Worm (Caenorhabditis elegans) whole organism, late embryonic: ENCODE measurements around the gene ZK632.10.
A peak's percentile ranks its signal among the peaks of the same experiment; 100 is the strongest.

Experiments
- C08G9.2 ChIP-seq: sonication (generic microtip); optimal IDR thresholded peaks from 2 replicates; lab custom pipeline; 2016; ENCODE audit warnings: mild to moderate bottlenecking, missing genetic modification characterization, moderate library complexity, missing compliant biosample characterization
- F13H6.1 ChIP-seq: sonication (generic microtip); optimal IDR thresholded peaks from 2 replicates; lab custom pipeline; 2016; ENCODE audit warnings: missing genetic modification characterization, missing compliant biosample characterization
- K02D7.2 ChIP-seq: sonication (generic microtip); optimal IDR thresholded peaks from 2 replicates; lab custom pipeline; 2017; ENCODE audit warnings: mild to moderate bottlenecking, missing genetic modification characterization, missing compliant biosample characterization
- K09A11.1 ChIP-seq: sonication (generic microtip); optimal IDR thresholded peaks from 2 replicates; lab custom pipeline; 2017; ENCODE audit warnings: antibody characterized with exemption, mild to moderate bottlenecking, missing genetic modification characterization, missing compliant biosample characterization; ENCODE audit not compliant: insufficient read depth
- T23F11.4 ChIP-seq: fragments of 200-800 bp; sonication (Bioruptor generic); optimal IDR thresholded peaks from 2 replicates; lab custom pipeline; 2018; ENCODE audit warnings: mild to moderate bottlenecking, missing genetic modification characterization, missing compliant biosample characterization
- ama-1 ChIP-seq: fragments of 150-350 bp; optimal IDR thresholded peaks from 2 replicates; lab custom pipeline; 2014
- ceh-14 ChIP-seq: sonication (generic microtip); optimal IDR thresholded peaks from 2 replicates; lab custom pipeline; 2016; ENCODE audit warnings: missing genotype, missing genetic modification characterization, missing compliant biosample characterization
- ceh-18 ChIP-seq: sonication (generic microtip); optimal IDR thresholded peaks from 2 replicates; lab custom pipeline; 2016; ENCODE audit warnings: missing genetic modification characterization, missing compliant biosample characterization
- ceh-19 ChIP-seq: fragments of 200-800 bp; sonication (Bioruptor generic); optimal IDR thresholded peaks from 2 replicates; lab custom pipeline; 2018; ENCODE audit warnings: mild to moderate bottlenecking, missing genetic modification characterization, missing compliant biosample characterization
- ceh-2 ChIP-seq: sonication (generic microtip); optimal IDR thresholded peaks from 2 replicates; lab custom pipeline; 2016; ENCODE audit warnings: missing genotype, missing genetic modification characterization, missing compliant biosample characterization
- ceh-22 ChIP-seq: sonication (generic microtip); optimal IDR thresholded peaks from 2 replicates; lab custom pipeline; 2017; ENCODE audit warnings: missing biosample characterization, missing genetic modification characterization
- ceh-24 ChIP-seq: sonication (generic microtip); optimal IDR thresholded peaks from 2 replicates; lab custom pipeline; 2016; ENCODE audit warnings: mild to moderate bottlenecking, missing genetic modification characterization, missing compliant biosample characterization
- ceh-30 ChIP-seq: fragments of 150-350 bp; optimal IDR thresholded peaks from 2 replicates; lab custom pipeline; 2014; ENCODE audit warnings: missing biosample characterization, missing genetic modification characterization
- ceh-31 ChIP-seq: sonication (generic microtip); optimal IDR thresholded peaks from 2 replicates; lab custom pipeline; 2016; ENCODE audit warnings: missing genetic modification characterization, missing compliant biosample characterization
- ceh-34 ChIP-seq: sonication (generic microtip); optimal IDR thresholded peaks from 2 replicates; lab custom pipeline; 2016; ENCODE audit warnings: mild to moderate bottlenecking, missing genetic modification characterization, missing compliant biosample characterization
- ceh-45 ChIP-seq: fragments of 200-800 bp; sonication (Bioruptor generic); IDR thresholded peaks from 2 replicates; pipeline ENCODE4 v1.3.6; 2022; ENCODE audit warnings: missing genetic modification reagents, missing genetic modification characterization, missing compliant biosample characterization
- ceh-48 ChIP-seq: sonication (generic microtip); optimal IDR thresholded peaks from 2 replicates; lab custom pipeline; 2016; ENCODE audit warnings: missing genetic modification characterization, inconsistent platforms, missing compliant biosample characterization
- ceh-6 ChIP-seq: fragments of 200-800 bp; sonication (Bioruptor generic); optimal IDR thresholded peaks from 2 replicates; lab custom pipeline; 2018; ENCODE audit warnings: mild to moderate bottlenecking, missing genetic modification characterization, missing compliant biosample characterization
- dve-1 ChIP-seq: sonication (generic microtip); optimal IDR thresholded peaks from 2 replicates; lab custom pipeline; 2017; ENCODE audit warnings: antibody characterized with exemption, mild to moderate bottlenecking, missing genetic modification characterization, missing compliant biosample characterization
- elt-2 ChIP-seq: sonication (generic microtip); optimal IDR thresholded peaks from 2 replicates; lab custom pipeline; 2016; ENCODE audit warnings: missing genetic modification reagents, missing genetic modification characterization, missing compliant biosample characterization
- elt-4 ChIP-seq: sonication (generic microtip); optimal IDR thresholded peaks from 2 replicates; lab custom pipeline; 2016; ENCODE audit warnings: missing genetic modification characterization, missing compliant biosample characterization
- ets-4 ChIP-seq: sonication (generic microtip); optimal IDR thresholded peaks from 2 replicates; lab custom pipeline; 2016; ENCODE audit warnings: missing genetic modification characterization, missing compliant biosample characterization
- eyg-1 ChIP-seq: sonication (generic microtip); optimal IDR thresholded peaks from 2 replicates; lab custom pipeline; 2016; ENCODE audit warnings: missing genotype, missing genetic modification characterization, missing compliant biosample characterization
- fax-1 ChIP-seq: sonication (generic microtip); optimal IDR thresholded peaks from 2 replicates; lab custom pipeline; 2016; ENCODE audit warnings: missing genotype, missing genetic modification characterization, missing compliant biosample characterization
- fkh-10 ChIP-seq: fragments of 150-350 bp; optimal IDR thresholded peaks from 2 replicates; lab custom pipeline; 2014; ENCODE audit warnings: missing biosample characterization, missing genetic modification reagents, missing genetic modification characterization
- fkh-6 ChIP-seq: sonication (generic microtip); optimal IDR thresholded peaks from 2 replicates; lab custom pipeline; 2016; ENCODE audit warnings: missing genetic modification characterization, missing compliant biosample characterization
- hlh-13 ChIP-seq: fragments of 200-800 bp; sonication (Bioruptor generic); optimal IDR thresholded peaks from 2 replicates; lab custom pipeline; 2018; ENCODE audit warnings: mild to moderate bottlenecking, missing genetic modification characterization, missing compliant biosample characterization
- hlh-15 ChIP-seq: sonication (generic microtip); optimal IDR thresholded peaks from 2 replicates; lab custom pipeline; 2016; ENCODE audit warnings: missing genetic modification characterization, missing compliant biosample characterization
- hlh-6 ChIP-seq: sonication (generic microtip); optimal IDR thresholded peaks from 2 replicates; lab custom pipeline; 2016; ENCODE audit warnings: missing genotype, missing genetic modification characterization, missing compliant biosample characterization
- hlh-8 ChIP-seq: sonication (generic microtip); optimal IDR thresholded peaks from 2 replicates; lab custom pipeline; 2016; ENCODE audit warnings: missing genotype, missing genetic modification characterization, missing compliant biosample characterization
- lim-6 ChIP-seq: sonication (generic microtip); optimal IDR thresholded peaks from 2 replicates; lab custom pipeline; 2016; ENCODE audit warnings: missing genetic modification characterization, missing compliant biosample characterization
- madf-2 ChIP-seq: sonication (generic microtip); optimal IDR thresholded peaks from 2 replicates; lab custom pipeline; 2017; ENCODE audit warnings: missing genetic modification characterization, missing compliant biosample characterization
- mec-3 ChIP-seq: sonication (generic microtip); optimal IDR thresholded peaks from 2 replicates; lab custom pipeline; 2016; ENCODE audit warnings: borderline replicate concordance, missing genetic modification characterization, missing compliant biosample characterization
- nfya-1 ChIP-seq: sonication (generic microtip); optimal IDR thresholded peaks from 2 replicates; lab custom pipeline; 2017; ENCODE audit warnings: missing genetic modification characterization, mild to moderate bottlenecking, missing compliant biosample characterization, antibody characterized with exemption, moderate library complexity
- npax-4 ChIP-seq: sonication (generic microtip); optimal IDR thresholded peaks from 2 replicates; lab custom pipeline; 2016; ENCODE audit warnings: missing genetic modification characterization, missing compliant biosample characterization
- odd-2 ChIP-seq: sonication (generic microtip); optimal IDR thresholded peaks from 2 replicates; lab custom pipeline; 2017; ENCODE audit warnings: antibody characterized with exemption, mild to moderate bottlenecking, missing genetic modification characterization, missing compliant biosample characterization
- pag-3 ChIP-seq: sonication (generic microtip); optimal IDR thresholded peaks from 2 replicates; lab custom pipeline; 2016; ENCODE audit warnings: missing compliant biosample characterization, missing genetic modification characterization, borderline replicate concordance
- pat-9 ChIP-seq: fragments of 200-800 bp; sonication (Bioruptor generic); optimal IDR thresholded peaks from 2 replicates; lab custom pipeline; 2018; ENCODE audit warnings: mild to moderate bottlenecking, missing genetic modification characterization, moderate library complexity, missing compliant biosample characterization
- pha-2 ChIP-seq: sonication (generic microtip); optimal IDR thresholded peaks from 2 replicates; lab custom pipeline; 2017; ENCODE audit warnings: mild to moderate bottlenecking, missing genetic modification characterization, missing compliant biosample characterization
- pha-4 ChIP-seq: fragments of 150-350 bp; optimal IDR thresholded peaks from 2 replicates; lab custom pipeline; 2018; ENCODE audit warnings: missing biosample characterization, missing genetic modification reagents, missing genetic modification characterization
- pros-1 ChIP-seq: fragments of 150-350 bp; optimal IDR thresholded peaks from 2 replicates; lab custom pipeline; 2014; ENCODE audit warnings: missing biosample characterization, missing genetic modification reagents, missing genetic modification characterization
- ref-2 ChIP-seq: sonication (generic microtip); optimal IDR thresholded peaks from 2 replicates; lab custom pipeline; 2016; ENCODE audit warnings: missing genetic modification characterization, missing compliant biosample characterization
- sox-2 ChIP-seq: fragments of 200-800 bp; sonication (Bioruptor generic); IDR thresholded peaks from 2 replicates; pipeline ENCODE4 v1.3.6; 2022; ENCODE audit warnings: missing genetic modification reagents, missing genetic modification characterization, missing compliant biosample characterization
- sox-4 ChIP-seq: sonication (generic microtip); optimal IDR thresholded peaks from 2 replicates; lab custom pipeline; 2017; ENCODE audit warnings: mild to moderate bottlenecking, missing genetic modification characterization, inconsistent platforms, missing compliant biosample characterization
- syd-9 ChIP-seq: sonication (generic microtip); optimal IDR thresholded peaks from 2 replicates; lab custom pipeline; 2016; ENCODE audit warnings: mild to moderate bottlenecking, missing genetic modification characterization, moderate library complexity, missing compliant biosample characterization
- tbx-7 ChIP-seq: sonication (generic microtip); optimal IDR thresholded peaks from 2 replicates; lab custom pipeline; 2016; ENCODE audit warnings: missing genotype, missing genetic modification characterization, missing compliant biosample characterization
- ttx-3 ChIP-seq: sonication (generic microtip); optimal IDR thresholded peaks from 2 replicates; lab custom pipeline; 2016; ENCODE audit warnings: missing genetic modification reagents, missing genetic modification characterization, missing compliant biosample characterization
- unc-3 ChIP-seq, 2 experiments: fragments of 200-800 bp in 1 of 2; sonication (Bioruptor generic) in 1 of 2; sonication (generic microtip) in 1 of 2; conservative IDR thresholded peaks in 1 of 2; optimal IDR thresholded peaks in 1 of 2; 2 replicates each; pipeline versions ENCODE4 v1.3.6 to Lab custom; 2016 to 2022; ENCODE audit warnings: missing compliant biosample characterization in 2 of 2, missing genetic modification characterization in 2 of 2, missing genetic modification reagents in 1 of 2
- unc-86 ChIP-seq: sonication (generic microtip); optimal IDR thresholded peaks from 2 replicates; lab custom pipeline; 2016; ENCODE audit warnings: missing genetic modification characterization, missing compliant biosample characterization
- zip-5 ChIP-seq: sonication (generic microtip); optimal IDR thresholded peaks from 2 replicates; lab custom pipeline; 2016; ENCODE audit warnings: missing genetic modification characterization, missing compliant biosample characterization

Gene ZK632.10

ce11 chrIII:9813146-9813545 is 14.4 kb downstream of the ZK632.10 start, which contains the start of gene ZK632.14:
Gene ZK632.14, plus strand, starts transcription at chrIII:9813446.
- TF ChIP-seq zip-5 (tag; lab: Kevin White, UChicago) (no peak), unc-3 (GFP tag; conservative IDR thresholded peaks at IDR 0.05; lab: Robert Waterston, UW) (no peak), unc-3 (tag; optimal IDR thresholded peaks at IDR 0.05; lab: Kevin White, UChicago) (no peak), unc-86 (tag; lab: Kevin White, UChicago) (no peak), pha-4 (tag; lab: Kevin White, UChicago) (no peak), K09A11.1 (no peak), ceh-2 (no peak), pha-2 (no peak), sox-2 (GFP tag; lab: Robert Waterston, UW) (no peak), ama-1 (lab: Kevin White, UChicago) (no peak), T23F11.4 (GFP tag; lab: Kevin White, UChicago) (no peak), elt-4 (tag; lab: Kevin White, UChicago) (no peak), ceh-19 (GFP tag; lab: Kevin White, UChicago) (no peak), ceh-18 (tag; lab: Kevin White, UChicago) (no peak), ref-2 (no peak), ceh-34 (tag; lab: Kevin White, UChicago) (no peak)

- TF ChIP-seq elt-4 (tag; lab: Kevin White, UChicago) (no peak), mec-3 (tag; lab: Kevin White, UChicago) (no peak), ama-1 (lab: Kevin White, UChicago) (no peak), ceh-2 (peak; percentile 65), ceh-14 (peak; percentile 5), K02D7.2 (tag; lab: Kevin White, UChicago) (no peak), fkh-10 (GFP tag; lab: Kevin White, UChicago) (no peak), ets-4 (tag; lab: Kevin White, UChicago) (peak; percentile 54), lim-6 (tag; lab: Kevin White, UChicago) (no peak), hlh-15 (no peak), ceh-24 (tag; lab: Kevin White, UChicago) (no peak), dve-1 (tag; lab: Kevin White, UChicago) (no peak), ceh-34 (tag; lab: Kevin White, UChicago) (no peak), pros-1 (tag; lab: Kevin White, UChicago) (no peak), eyg-1 (tag; lab: Kevin White, UChicago) (no peak), ceh-6 (no peak), ceh-31 (tag; lab: Kevin White, UChicago) (peak; percentile 68), T23F11.4 (GFP tag; lab: Kevin White, UChicago) (no peak), hlh-6 (no peak), syd-9 (tag; lab: Kevin White, UChicago) (no peak), ref-2 (no peak), elt-2 (peak; percentile 45), sox-4 (tag; lab: Kevin White, UChicago) (no peak), fax-1 (tag; lab: Kevin White, UChicago) (peak; percentile 48), fkh-6 (tag; lab: Kevin White, UChicago) (no peak), nfya-1 (no peak), odd-2 (tag; lab: Kevin White, UChicago) (no peak), ttx-3 (tag; lab: Kevin White, UChicago) (no peak), ceh-45 (GFP tag; lab: Robert Waterston, UW) (no peak), zip-5 (tag; lab: Kevin White, UChicago) (peak; percentile 73), pag-3 (tag; lab: Kevin White, UChicago) (no peak), ceh-22 (tag; lab: Kevin White, UChicago) (no peak), tbx-7 (tag; lab: Kevin White, UChicago) (peak; percentile 50), ceh-48 (tag; lab: Kevin White, UChicago) (no peak), ceh-30 (tag; lab: Kevin White, UChicago) (no peak), pha-2 (no peak), madf-2 (tag; lab: Kevin White, UChicago) (no peak), hlh-8 (tag; lab: Kevin White, UChicago) (peak; percentile 70), npax-4 (tag; lab: Kevin White, UChicago) (no peak), F13H6.1 (no peak), pat-9 (no peak), C08G9.2 (tag; lab: Kevin White, UChicago) (no peak), unc-3 (GFP tag; conservative IDR thresholded peaks at IDR 0.05; lab: Robert Waterston, UW) (no peak), unc-3 (tag; optimal IDR thresholded peaks at IDR 0.05; lab: Kevin White, UChicago) (no peak), hlh-13 (GFP tag; lab: Kevin White, UChicago) (no peak)
Measured at ce11 chrIII:9808179-9808578, 19.3 kb downstream of the ZK632.10 start, which contains the start of gene gtap-2. Gene gtap-2, plus strand, starts transcription at chrIII:9808544.
